Worm (Caenorhabditis elegans) whole organism, young adult: ENCODE results near the gene drr-1.

Experiments
- B0261.1 ChIP-seq: sonication (generic microtip); optimal IDR thresholded peaks from 2 replicates; lab custom pipeline; 2016; ENCODE audit warnings: mild to moderate bottlenecking, missing genetic modification characterization, moderate library complexity, missing compliant biosample characterization
- B0336.3 ChIP-seq: fragments of 200-800 bp; sonication (Bioruptor generic); IDR thresholded peaks from 2 replicates; pipeline ENCODE4 v1.3.6; 2022; ENCODE audit warnings: missing genetic modification characterization, missing compliant biosample characterization
- D2030.7 ChIP-seq: fragments of 200-800 bp; sonication (Bioruptor generic); IDR thresholded peaks from 2 replicates; pipeline ENCODE4 v1.3.6; 2022; ENCODE audit warnings: missing genetic modification reagents, missing genetic modification characterization, missing compliant biosample characterization
- F23B12.7 ChIP-seq: sonication (generic microtip); optimal IDR thresholded peaks from 2 replicates; lab custom pipeline; 2017; ENCODE audit warnings: missing genetic modification characterization, mild to moderate bottlenecking, missing compliant biosample characterization, antibody characterized with exemption, moderate library complexity; ENCODE audit not compliant: insufficient read depth
- F49E8.2 ChIP-seq: sonication (generic microtip); optimal IDR thresholded peaks from 3 replicates; lab custom pipeline; 2017; ENCODE audit warnings: missing genetic modification characterization, mild to moderate bottlenecking, missing compliant biosample characterization, antibody characterized with exemption, moderate library complexity; ENCODE audit not compliant: insufficient read depth
- K12H6.12 ChIP-seq: fragments of 200-800 bp; sonication (Bioruptor generic); optimal IDR thresholded peaks from 2 replicates; lab custom pipeline; 2018; ENCODE audit warnings: mild to moderate bottlenecking, missing genetic modification characterization, missing compliant biosample characterization
- Y67H2A.10 ChIP-seq: fragments of 200-800 bp; sonication (Bioruptor generic); conservative IDR thresholded peaks from 2 replicates; pipeline ENCODE4 v1.3.6; 2022; ENCODE audit warnings: missing genetic modification reagents, missing genetic modification characterization, missing compliant biosample characterization
- ZK185.1 ChIP-seq: sonication (generic microtip); optimal IDR thresholded peaks from 2 replicates; lab custom pipeline; 2016; ENCODE audit warnings: mild to moderate bottlenecking, missing genetic modification characterization, missing compliant biosample characterization; ENCODE audit not compliant: poor library complexity, severe bottlenecking
- ama-1 ChIP-seq, 3 experiments: fragments of 150-350 bp in 1 of 3; sonication (generic microtip) in 2 of 3; optimal IDR thresholded peaks; 2 replicates each; lab custom pipeline; 2014 to 2018; ENCODE audit warnings: missing biosample characterization in 2 of 3, missing genetic modification characterization in 2 of 3, missing genetic modification reagents in 2 of 3
- attf-3 ChIP-seq: fragments of 200-800 bp; sonication (Bioruptor generic); conservative IDR thresholded peaks from 2 replicates; pipeline ENCODE4 v1.3.6; 2022; ENCODE audit warnings: missing genetic modification reagents, missing genetic modification characterization, missing compliant biosample characterization
- bed-2 ChIP-seq: fragments of 200-800 bp; sonication (Bioruptor generic); IDR thresholded peaks from 2 replicates; pipeline ENCODE4 v1.3.6; 2022; ENCODE audit warnings: missing genetic modification reagents, missing genetic modification characterization, missing compliant biosample characterization
- ceh-27 ChIP-seq: fragments of 200-800 bp; sonication (Bioruptor generic); optimal IDR thresholded peaks from 2 replicates; lab custom pipeline; 2018; ENCODE audit warnings: mild to moderate bottlenecking, missing genetic modification characterization, moderate library complexity, missing compliant biosample characterization
- ceh-40 ChIP-seq: fragments of 200-800 bp; sonication (Bioruptor generic); IDR thresholded peaks from 2 replicates; pipeline ENCODE4 v1.3.6; 2022; ENCODE audit warnings: missing genetic modification characterization, missing compliant biosample characterization
- dox-1 ChIP-seq: fragments of 200-800 bp; sonication (Bioruptor generic); IDR thresholded peaks from 2 replicates; pipeline ENCODE4 v1.3.6; 2022; ENCODE audit warnings: missing genetic modification reagents, missing genetic modification characterization, missing compliant biosample characterization
- dpff-1 ChIP-seq: sonication (generic microtip); optimal IDR thresholded peaks from 2 replicates; lab custom pipeline; 2017; ENCODE audit warnings: mild to moderate bottlenecking, missing genetic modification characterization, missing compliant biosample characterization
- dpl-1 ChIP-seq: fragments of 150-350 bp; optimal IDR thresholded peaks from 2 replicates; lab custom pipeline; 2014; ENCODE audit warnings: missing biosample characterization, missing genetic modification reagents, missing genetic modification characterization
- egl-18 ChIP-seq: fragments of 200-800 bp; sonication (Bioruptor generic); IDR thresholded peaks from 2 replicates; pipeline ENCODE4 v1.3.6; 2022; ENCODE audit warnings: missing genetic modification reagents, missing genetic modification characterization, missing compliant biosample characterization
- egl-44 ChIP-seq: fragments of 200-800 bp; sonication (Bioruptor generic); IDR thresholded peaks from 2 replicates; pipeline ENCODE4 v1.3.6; 2022; ENCODE audit warnings: missing genetic modification reagents, missing genetic modification characterization, missing compliant biosample characterization
- egrh-3 ChIP-seq: fragments of 200-800 bp; sonication (Bioruptor generic); IDR thresholded peaks from 2 replicates; pipeline ENCODE4 v1.3.6; 2022; ENCODE audit warnings: missing genetic modification reagents, missing genetic modification characterization, missing compliant biosample characterization
- ekl-4 ChIP-seq: fragments of 200-800 bp; sonication (Bioruptor generic); IDR thresholded peaks from 2 replicates; pipeline ENCODE4 v1.3.6; 2022; ENCODE audit warnings: missing genetic modification reagents, missing genetic modification characterization, missing compliant biosample characterization
- ets-4 ChIP-seq: fragments of 200-800 bp; sonication (Bioruptor generic); optimal IDR thresholded peaks from 2 replicates; lab custom pipeline; 2018; ENCODE audit warnings: mild to moderate bottlenecking, missing genetic modification characterization, missing compliant biosample characterization
- hmg-20 ChIP-seq: fragments of 200-800 bp; sonication (Bioruptor generic); IDR thresholded peaks from 2 replicates; pipeline ENCODE4 v1.3.6; 2022; ENCODE audit warnings: missing genetic modification reagents, missing genetic modification characterization, missing compliant biosample characterization
- hrde-1 ChIP-seq: sonication (generic microtip); optimal IDR thresholded peaks from 2 replicates; lab custom pipeline; 2016; ENCODE audit warnings: missing genetic modification characterization, mild to moderate bottlenecking, missing compliant biosample characterization, moderate library complexity, missing genotype, missing genetic modification reagents, borderline replicate concordance
- hsf-1 ChIP-seq: fragments of 200-800 bp; sonication (Bioruptor generic); IDR thresholded peaks from 2 replicates; pipeline ENCODE4 v1.3.6; 2022; ENCODE audit warnings: missing genetic modification reagents, missing genetic modification characterization, missing compliant biosample characterization
- lin-26 ChIP-seq: fragments of 200-800 bp; sonication (Bioruptor generic); IDR thresholded peaks from 2 replicates; pipeline ENCODE4 v1.3.6; 2022; ENCODE audit warnings: missing genetic modification reagents, missing genetic modification characterization, missing compliant biosample characterization
- lsl-1 ChIP-seq: fragments of 200-800 bp; sonication (Bioruptor generic); optimal IDR thresholded peaks from 2 replicates; lab custom pipeline; 2018; ENCODE audit warnings: mild to moderate bottlenecking, missing genetic modification characterization, moderate library complexity, missing compliant biosample characterization
- madf-10 ChIP-seq: sonication (generic microtip); optimal IDR thresholded peaks from 2 replicates; lab custom pipeline; 2016; ENCODE audit warnings: mild to moderate bottlenecking, missing genetic modification characterization, missing compliant biosample characterization
- madf-3 ChIP-seq: fragments of 200-800 bp; sonication (Bioruptor generic); IDR thresholded peaks from 2 replicates; pipeline ENCODE4 v1.3.6; 2022; ENCODE audit warnings: missing genetic modification reagents, missing genetic modification characterization, missing compliant biosample characterization
- madf-6 ChIP-seq: fragments of 200-800 bp; sonication (Bioruptor generic); IDR thresholded peaks from 2 replicates; pipeline ENCODE4 v1.3.6; 2022; ENCODE audit warnings: missing genetic modification reagents, missing genetic modification characterization, missing compliant biosample characterization
- madf-8 ChIP-seq: fragments of 200-800 bp; sonication (Bioruptor generic); conservative IDR thresholded peaks from 2 replicates; pipeline ENCODE4 v1.3.6; 2022; ENCODE audit warnings: missing genetic modification reagents, missing genetic modification characterization, missing compliant biosample characterization
- nfya-1 ChIP-seq: sonication (generic microtip); optimal IDR thresholded peaks from 2 replicates; lab custom pipeline; 2017; ENCODE audit warnings: antibody characterized with exemption, missing compliant biosample characterization, missing genetic modification characterization, borderline replicate concordance; ENCODE audit not compliant: insufficient read depth
- nfya-2 ChIP-seq: fragments of 200-800 bp; sonication (Bioruptor generic); IDR thresholded peaks from 2 replicates; pipeline ENCODE4 v1.3.6; 2022; ENCODE audit warnings: missing genetic modification reagents, missing genetic modification characterization, missing compliant biosample characterization
- nfyb-1 ChIP-seq: fragments of 200-800 bp; sonication (Bioruptor generic); IDR thresholded peaks from 2 replicates; pipeline ENCODE4 v1.3.6; 2022; ENCODE audit warnings: missing genetic modification reagents, missing genetic modification characterization, missing compliant biosample characterization
- pbrm-1 ChIP-seq: fragments of 200-800 bp; sonication (Bioruptor generic); IDR thresholded peaks from 2 replicates; pipeline ENCODE4 v1.3.6; 2022; ENCODE audit warnings: missing genetic modification reagents, missing genetic modification characterization, missing compliant biosample characterization
- rpc-1 ChIP-seq, 2 experiments: fragments of 150-350 bp in 1 of 2; sonication (generic microtip) in 1 of 2; optimal IDR thresholded peaks; 2 replicates each; lab custom pipeline; 2014 to 2018; ENCODE audit warnings: missing biosample characterization in 1 of 2, missing genetic modification characterization in 1 of 2, missing genetic modification reagents in 1 of 2, missing genotype in 1 of 2
- snpc-1.1 ChIP-seq: sonication (generic microtip); optimal IDR thresholded peaks from 2 replicates; lab custom pipeline; 2017; ENCODE audit warnings: missing genetic modification characterization, mild to moderate bottlenecking, missing compliant biosample characterization, antibody characterized with exemption, moderate library complexity, missing genotype, missing genetic modification reagents; ENCODE audit not compliant: insufficient read depth
- snpc-1.3 ChIP-seq: sonication (generic microtip); optimal IDR thresholded peaks from 2 replicates; lab custom pipeline; 2017; ENCODE audit warnings: missing genetic modification characterization, mild to moderate bottlenecking, missing compliant biosample characterization, antibody characterized with exemption, moderate library complexity, missing genotype, missing genetic modification reagents; ENCODE audit not compliant: insufficient read depth
- snpc-3.4 ChIP-seq: sonication (generic microtip); optimal IDR thresholded peaks from 2 replicates; lab custom pipeline; 2017; ENCODE audit warnings: missing genetic modification characterization, mild to moderate bottlenecking, missing compliant biosample characterization, antibody characterized with exemption, moderate library complexity, missing genotype, missing genetic modification reagents
- sptf-2 ChIP-seq: fragments of 200-800 bp; sonication (Bioruptor generic); optimal IDR thresholded peaks from 2 replicates; lab custom pipeline; 2018; ENCODE audit warnings: mild to moderate bottlenecking, missing genetic modification characterization, missing compliant biosample characterization
- tbp1 ChIP-seq: fragments of 200-800 bp; sonication (Bioruptor generic); optimal IDR thresholded peaks from 2 replicates; lab custom pipeline; 2018; ENCODE audit warnings: mild to moderate bottlenecking, missing genetic modification characterization, missing compliant biosample characterization
- zfh-2 ChIP-seq: fragments of 200-800 bp; sonication (Bioruptor generic); conservative IDR thresholded peaks from 2 replicates; pipeline ENCODE4 v1.3.6; 2022; ENCODE audit warnings: missing genetic modification reagents, missing genetic modification characterization, missing compliant biosample characterization
- ztf-22 ChIP-seq: fragments of 200-800 bp; sonication (Bioruptor generic); optimal IDR thresholded peaks from 2 replicates; lab custom pipeline; 2018; ENCODE audit warnings: mild to moderate bottlenecking, missing genetic modification characterization, moderate library complexity, missing compliant biosample characterization
- ztf-3 ChIP-seq: fragments of 200-800 bp; sonication (Bioruptor generic); optimal IDR thresholded peaks from 2 replicates; lab custom pipeline; 2018; ENCODE audit warnings: mild to moderate bottlenecking, missing genetic modification characterization, missing compliant biosample characterization

The drr-1 gene

DNA sequence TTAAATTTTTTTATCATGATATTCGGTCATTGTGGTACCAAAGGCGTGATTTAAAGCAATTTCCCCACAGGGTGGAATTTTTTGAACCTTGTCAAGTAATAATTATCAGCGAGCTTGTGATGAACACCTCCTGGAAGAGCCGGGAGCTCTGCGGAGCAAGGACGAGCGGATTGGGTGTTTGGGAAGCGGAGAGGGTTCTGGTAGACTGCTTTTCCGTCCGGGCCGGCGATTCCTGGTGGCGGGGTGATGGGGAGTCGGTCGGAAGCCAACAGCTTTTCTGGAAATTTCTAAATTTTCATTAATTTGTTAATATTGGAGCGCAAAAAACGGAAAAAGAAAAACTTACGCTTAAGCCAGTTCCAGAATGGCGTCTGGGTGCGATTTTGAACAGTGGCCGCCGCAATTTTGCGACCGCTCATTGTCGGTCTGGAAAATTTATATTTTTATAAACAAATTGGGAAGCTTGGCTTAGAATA, 1.5 kb downstream of the drr-1 start, which contains the start of gene ndua-7 (continued):
- peak; percentile 67; the same call in 1 of the 2 replicates for TF ChIP-seq egrh-3
- no peak for TF ChIP-seq ZK185.1 (tag; lab: Kevin White, UChicago)
- no peak for TF ChIP-seq nfya-1 (tag; lab: Kevin White, UChicago)

DNA sequence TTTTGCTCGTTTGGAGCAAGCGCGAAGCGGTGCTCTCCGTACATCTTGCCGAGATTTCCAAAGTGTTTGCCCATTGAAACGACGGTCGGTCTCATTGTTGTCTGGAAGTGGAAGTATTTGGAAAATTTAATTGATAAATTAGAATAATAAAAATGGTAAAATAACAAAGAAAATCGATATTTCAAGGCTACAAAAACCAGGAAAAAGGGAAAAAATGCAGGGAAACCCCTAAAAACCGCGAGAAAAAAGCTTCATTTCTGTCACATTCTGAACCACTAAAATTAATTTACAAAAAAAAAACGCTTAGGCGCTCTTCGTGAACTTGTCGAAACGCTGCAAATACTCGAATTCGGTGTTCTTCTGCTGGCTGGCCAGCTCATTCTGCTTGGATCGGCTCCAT, 2.8 kb downstream of the drr-1 start, which contains the start of gene F45H10.2:
Gene F45H10.2, minus strand, starts transcription at position 101 of the 400 bp plus-strand sequence.
- TF ChIP-seq F23B12.7 (tag; lab: Kevin White, UChicago) = no peak
- no peak for TF ChIP-seq bed-2
- TF ChIP-seq dox-1 (GFP tag; lab: Robert Waterston, UW) = no peak
- TF ChIP-seq zfh-2 (GFP tag; lab: Robert Waterston, UW) = 0 out of 2 replicates have a peak, but pooled peaks have one; percentile 39
- TF ChIP-seq B0261.1 (tag; lab: Kevin White, UChicago) = no peak
- no peak for TF ChIP-seq ztf-22 (GFP tag; lab: Kevin White, UChicago)
- TF ChIP-seq pbrm-1 (GFP tag; lab: Robert Waterston, UW) = no peak
- no peak for TF ChIP-seq sptf-2 (GFP tag; lab: Kevin White, UChicago)
- TF ChIP-seq ekl-4 (GFP tag; lab: Robert Waterston, UW) = no peak
- TF ChIP-seq dpff-1 (tag; lab: Kevin White, UChicago) = no peak
- TF ChIP-seq egl-18 (GFP tag; lab: Robert Waterston, UW) = no peak
- TF ChIP-seq B0336.3 (GFP tag; lab: Robert Waterston, UW) = peak; percentile 34; the same call in 1 of the 2 replicates
- TF ChIP-seq snpc-3.4 (tag; lab: Kevin White, UChicago) = no peak
- no peak for TF ChIP-seq lsl-1 (GFP tag; lab: Kevin White, UChicago)
- TF ChIP-seq attf-3 (GFP tag; lab: Robert Waterston, UW) = no peak
- peak; percentile 31; the same call in 1 of the 2 replicates for TF ChIP-seq madf-6
- TF ChIP-seq ceh-27 (GFP tag; lab: Kevin White, UChicago) = no peak
- no peak for TF ChIP-seq K12H6.12 (tag; lab: Kevin White, UChicago)
- no peak for TF ChIP-seq nfyb-1
- TF ChIP-seq snpc-1.3 (tag; lab: Kevin White, UChicago) = no peak
- TF ChIP-seq snpc-1.1 = no peak
- TF ChIP-seq Y67H2A.10 (GFP tag; lab: Robert Waterston, UW) = no peak
- no peak for TF ChIP-seq rpc-1 (optimal IDR thresholded peaks at IDR 0.05; lab: Kevin White, UChicago)
- no peak for TF ChIP-seq rpc-1 (tag; optimal IDR thresholded peaks at IDR 0.05; lab: Kevin White, UChicago)
- TF ChIP-seq ama-1 (optimal IDR thresholded peaks at IDR 0.05; lab: Kevin White, UChicago) = no peak
- no peak for TF ChIP-seq ama-1 (GFP tag; optimal IDR thresholded peaks at IDR 0.05; lab: Kevin White, UChicago)
- 0 out of 2 replicates have a peak, but pooled peaks have one; percentile 24 for TF ChIP-seq madf-3 (GFP tag; lab: Robert Waterston, UW)
- TF ChIP-seq D2030.7 = no peak
- no peak for TF ChIP-seq hmg-20 (GFP tag; lab: Robert Waterston, UW)
- TF ChIP-seq dpl-1 (GFP tag; lab: Kevin White, UChicago) = no peak
- no peak for TF ChIP-seq ceh-40
- no peak for TF ChIP-seq ets-4 (GFP tag; lab: Kevin White, UChicago)

DNA sequence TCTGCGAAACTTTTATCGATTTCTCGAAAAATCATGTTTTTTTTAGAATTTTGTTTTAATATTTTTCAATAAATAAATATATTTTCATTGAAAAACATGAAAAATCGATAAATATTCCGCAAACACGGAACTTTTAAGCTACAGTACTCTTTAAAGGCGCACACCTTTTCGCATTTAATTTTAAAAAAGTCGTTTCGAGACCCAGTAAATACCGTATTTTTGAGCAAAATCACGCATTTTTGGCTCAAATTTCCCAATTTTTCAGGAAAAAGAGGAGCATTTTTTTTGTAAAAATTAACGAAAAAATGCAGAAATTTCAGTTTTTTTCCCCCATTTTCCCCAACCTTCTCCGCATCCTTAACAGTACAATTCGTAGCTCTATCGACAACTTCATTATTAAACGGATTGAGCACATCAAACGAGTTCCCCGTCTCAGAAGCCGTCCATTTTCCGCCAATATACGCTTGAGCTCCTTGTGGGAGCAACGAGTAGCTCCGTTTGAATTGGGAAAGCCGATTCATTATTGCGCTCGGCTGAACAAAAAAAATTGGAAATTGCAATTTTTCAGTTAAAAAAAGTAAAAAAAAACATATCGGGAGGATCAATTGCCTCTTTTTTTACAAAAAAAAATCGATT, 4.3 kb downstream of the drr-1 start, which contains the start of gene alh-7:
Gene alh-7, minus strand, starts transcription at position 533 of the 636 bp plus-strand sequence.
- TF ChIP-seq hsf-1 (GFP tag; lab: Robert Waterston, UW) = no peak; the same call in 1 of the 2 replicates
- TF ChIP-seq ztf-3 = no peak
- TF ChIP-seq lin-26 (GFP tag; lab: Robert Waterston, UW) = 0 out of 2 replicates have a peak, but pooled peaks have one; percentile 7
- TF ChIP-seq B0336.3 (GFP tag; lab: Robert Waterston, UW) = peak; percentile 44; the same call in 1 of the 2 replicates
- no peak for TF ChIP-seq egl-44
- peak; percentile 33 for TF ChIP-seq hrde-1
- no peak for TF ChIP-seq nfya-2 (GFP tag; lab: Robert Waterston, UW)
- 0 out of 2 replicates have a peak, but pooled peaks have one; percentile 10 for TF ChIP-seq madf-8 (GFP tag; lab: Robert Waterston, UW)
- TF ChIP-seq lsl-1 (GFP tag; lab: Kevin White, UChicago) = peak; percentile 82
- no peak for TF ChIP-seq madf-10 (tag; lab: Kevin White, UChicago)
- TF ChIP-seq F49E8.2 (tag; lab: Kevin White, UChicago) = no peak
- TF ChIP-seq tbp1 (GFP tag; lab: Kevin White, UChicago) = no peak
